Worm (Caenorhabditis elegans): Measurements from ENCODE around the gene Y39B6A.5.
A peak's percentile ranks its signal among the peaks of the same experiment; 100 is the strongest.

Gene Y39B6A.5

ce11 chrV:19158664-19159063, at the start of gene Y39B6A.5:
Gene Y39B6A.5 (minus strand): TSS chrV:19158877.
- no peak for TF ChIP-seq C06A6.2 (GFP tag; conservative IDR thresholded peaks at IDR 0.05)
- no peak for TF ChIP-seq somi-1 (GFP tag; optimal IDR thresholded peaks at IDR 0.05)
- no peak for TF ChIP-seq dox-1 (GFP tag; IDR thresholded peaks at IDR 0.05)
- TF ChIP-seq ztf-6 (GFP tag; IDR thresholded peaks at IDR 0.05) = no peak
- TF ChIP-seq ceh-40 (GFP tag; IDR thresholded peaks at IDR 0.05) = no peak
- no peak for TF ChIP-seq D2030.7 (GFP tag; IDR thresholded peaks at IDR 0.05)
- TF ChIP-seq nfya-2 (GFP tag; IDR thresholded peaks at IDR 0.05) = no peak
- TF ChIP-seq egl-44 (GFP tag; IDR thresholded peaks at IDR 0.05) = 0 out of 2 replicates have a peak, but pooled peaks have one; percentile 29
- peak; percentile 62 for TF ChIP-seq nhr-90 (tag; optimal IDR thresholded peaks at IDR 0.05)
- TF ChIP-seq B0336.3 (GFP tag; IDR thresholded peaks at IDR 0.05) = no peak
- TF ChIP-seq hsf-1 (GFP tag; IDR thresholded peaks at IDR 0.05) = no peak
- no peak for TF ChIP-seq zfh-2 (GFP tag; conservative IDR thresholded peaks at IDR 0.05)
- TF ChIP-seq lin-54 (GFP tag; optimal IDR thresholded peaks at IDR 0.05) = peak; percentile 47
- TF ChIP-seq snpc-3.4 (tag; optimal IDR thresholded peaks at IDR 0.05) = no peak
- no peak for TF ChIP-seq madf-3 (GFP tag; IDR thresholded peaks at IDR 0.05)
- TF ChIP-seq atf-7 (tag; optimal IDR thresholded peaks at IDR 0.05) = peak; percentile 74
- TF ChIP-seq let-526 (GFP tag; IDR thresholded peaks at IDR 0.05) = no peak
- TF ChIP-seq nfya-1 (tag; optimal IDR thresholded peaks at IDR 0.05; ENCODE audit: borderline replicate concordance, insufficient read depth) = no peak
- TF ChIP-seq mxl-1 (tag; optimal IDR thresholded peaks at IDR 0.05) = no peak
- TF ChIP-seq hlh-26 (GFP tag; conservative IDR thresholded peaks at IDR 0.05) = no peak
- no peak for TF ChIP-seq Y79H2A.3 (GFP tag; conservative IDR thresholded peaks at IDR 0.05)
- peak; percentile 47 for TF ChIP-seq unc-62 (GFP tag; optimal IDR thresholded peaks at IDR 0.05)
- no peak for TF ChIP-seq rcor-1 (GFP tag; IDR thresholded peaks at IDR 0.05)
- peak; percentile 58; the same call in 1 of the 2 replicates for TF ChIP-seq nfyb-1 (GFP tag; IDR thresholded peaks at IDR 0.05)
- no peak for TF ChIP-seq snpc-4 (GFP tag; optimal IDR thresholded peaks at IDR 0.05)
- peak; percentile 26 to 60 (median 49) for TF ChIP-seq snpc-4 (tag; optimal IDR thresholded peaks at IDR 0.05)
- no peak for TF ChIP-seq Y95B8A.8 (GFP tag; IDR thresholded peaks at IDR 0.05)
- no peak for TF ChIP-seq C17E4.6 (GFP tag; IDR thresholded peaks at IDR 0.05)
- no peak for TF ChIP-seq repo-1 (tag; optimal IDR thresholded peaks at IDR 0.05)
- TF ChIP-seq attf-6 (GFP tag; IDR thresholded peaks at IDR 0.05) = no peak
- TF ChIP-seq F52B5.7 (tag; optimal IDR thresholded peaks at IDR 0.05) = no peak
- TF ChIP-seq ccch-3 (GFP tag; optimal IDR thresholded peaks at IDR 0.05) = no peak
- peak; percentile 57 for TF ChIP-seq tlf-1 (GFP tag; optimal IDR thresholded peaks at IDR 0.05)
- TF ChIP-seq hrde-1 (tag; optimal IDR thresholded peaks at IDR 0.05; ENCODE audit: borderline replicate concordance) = no peak
- TF ChIP-seq K11D2.4 (GFP tag; IDR thresholded peaks at IDR 0.05) = no peak
- TF ChIP-seq F57A8.1 (GFP tag; optimal IDR thresholded peaks at IDR 0.05) = no peak
- no peak for TF ChIP-seq lsl-1 (GFP tag; optimal IDR thresholded peaks at IDR 0.05)
- no peak for TF ChIP-seq ztf-3 (GFP tag; optimal IDR thresholded peaks at IDR 0.05)
- TF ChIP-seq dpff-1 (tag; optimal IDR thresholded peaks at IDR 0.05) = no peak
- no peak for TF ChIP-seq tbx-9 (tag; optimal IDR thresholded peaks at IDR 0.05; ENCODE audit: borderline replicate concordance)
- TF ChIP-seq F22D6.2 (tag; optimal IDR thresholded peaks at IDR 0.05) = peak; percentile 0
- no peak for TF ChIP-seq ekl-4 (GFP tag; IDR thresholded peaks at IDR 0.05)
- TF ChIP-seq pbrm-1 (GFP tag; IDR thresholded peaks at IDR 0.05) = no peak
- no peak for TF ChIP-seq nhr-179 (tag; optimal IDR thresholded peaks at IDR 0.05)
- TF ChIP-seq B0261.1 (tag; optimal IDR thresholded peaks at IDR 0.05) = no peak
- no peak for TF ChIP-seq sdz-38 (tag; optimal IDR thresholded peaks at IDR 0.05)
- TF ChIP-seq F23B12.7 (tag; optimal IDR thresholded peaks at IDR 0.05; ENCODE audit: insufficient read depth) = peak; percentile 16
- TF ChIP-seq F33H1.4 (GFP tag; IDR thresholded peaks at IDR 0.05) = no peak
- peak; percentile 84 for TF ChIP-seq pha-4 (tag; optimal IDR thresholded peaks at IDR 0.05)
- no peak for TF ChIP-seq die-1 (tag; optimal IDR thresholded peaks at IDR 0.05)
